Worm (Caenorhabditis elegans): ENCODE results near the gene nhr-9.
A peak's percentile ranks its signal among the peaks of the same experiment; 100 is the strongest.

ce11 chrIII:7142172-7142601 lies 46.9 kb downstream of the nhr-9 start:
- TF ChIP-seq ama-1 (optimal IDR thresholded peaks at IDR 0.05) (peak; percentile 90), F13C5.2 (tag; optimal IDR thresholded peaks at IDR 0.05) (no peak), tbx-11 (GFP tag; IDR thresholded peaks at IDR 0.05) (no peak), sea-1 (GFP tag; conservative IDR thresholded peaks at IDR 0.05) (no peak), hmg-4 (GFP tag; optimal IDR thresholded peaks at IDR 0.05) (no peak), ceh-13 (GFP tag; optimal IDR thresholded peaks at IDR 0.05) (no peak), ceh-36 (tag; optimal IDR thresholded peaks at IDR 0.05) (no peak), scrt-1 (GFP tag; IDR thresholded peaks at IDR 0.05) (no peak), tbx-37 (GFP tag; conservative IDR thresholded peaks at IDR 0.05) (no peak), ets-7 (tag; optimal IDR thresholded peaks at IDR 0.05) (no peak), flt-1 (GFP tag; IDR thresholded peaks at IDR 0.05) (no peak), hnd-1 (tag; optimal IDR thresholded peaks at IDR 0.05) (no peak)
